Worm (Caenorhabditis elegans) whole organism, midembryonic: ENCODE measurements around the gene T01C3.11.
A peak's percentile ranks its signal among the peaks of the same experiment; 100 is the strongest.

ENCODE experiments used
- T22C8.4 ChIP-seq: fragments of 200-800 bp; sonication (Bioruptor generic); IDR thresholded peaks from 2 replicates; pipeline ENCODE4 v1.3.6; 2022; ENCODE audit warnings: missing genetic modification characterization, missing compliant biosample characterization
- cog-1 ChIP-seq: sonication (generic microtip); optimal IDR thresholded peaks from 2 replicates; lab custom pipeline; 2016; ENCODE audit warnings: missing genetic modification characterization, missing compliant biosample characterization
- flt-1 ChIP-seq: fragments of 200-800 bp; sonication (Bioruptor generic); IDR thresholded peaks from 2 replicates; pipeline ENCODE4 v1.3.6; 2022; ENCODE audit warnings: missing genetic modification characterization, missing compliant biosample characterization
- klf-2 ChIP-seq: fragments of 200-800 bp; sonication (Bioruptor generic); conservative IDR thresholded peaks from 2 replicates; pipeline ENCODE4 v1.3.6; 2022; ENCODE audit warnings: missing genetic modification reagents, missing genetic modification characterization, missing compliant biosample characterization
- med-1 ChIP-seq: sonication (generic microtip); optimal IDR thresholded peaks from 2 replicates; lab custom pipeline; 2017; ENCODE audit warnings: missing genetic modification characterization, mild to moderate bottlenecking, missing compliant biosample characterization, antibody characterized with exemption, missing genetic modification reagents; ENCODE audit not compliant: insufficient read depth
- ref-1 ChIP-seq: fragments of 200-800 bp; sonication (Bioruptor generic); conservative IDR thresholded peaks from 2 replicates; pipeline ENCODE4 v1.3.6; 2022; ENCODE audit warnings: missing genetic modification reagents, missing genetic modification characterization, missing compliant biosample characterization
- tab-1 ChIP-seq: fragments of 200-800 bp; sonication (Bioruptor generic); IDR thresholded peaks from 2 replicates; pipeline ENCODE4 v1.3.6; 2022; ENCODE audit warnings: missing genetic modification characterization, missing compliant biosample characterization
- ztf-23 ChIP-seq: fragments of 200-800 bp; sonication (Bioruptor generic); IDR thresholded peaks from 2 replicates; pipeline ENCODE4 v1.3.6; 2022; ENCODE audit warnings: missing genetic modification reagents, missing genetic modification characterization, missing compliant biosample characterization
- ztf-29 ChIP-seq: fragments of 200-800 bp; sonication (Bioruptor generic); IDR thresholded peaks from 2 replicates; pipeline ENCODE4 v1.3.6; 2022; ENCODE audit warnings: missing genetic modification reagents, missing genetic modification characterization, missing compliant biosample characterization

Gene T01C3.11

ce11 chrV:14993620-14994019 lies 5.7 kb upstream of the T01C3.11 start, which contains the start of gene fil-1:
TSS of gene fil-1 (plus strand) at chrV:14993838.
- TF ChIP-seq med-1 (no peak), ztf-29 (GFP tag; lab: Robert Waterston, UW) (no peak), klf-2 (GFP tag; lab: Robert Waterston, UW) (no peak), cog-1 (no peak)

- no peak for TF ChIP-seq med-1
- no peak for TF ChIP-seq klf-2 (GFP tag; lab: Robert Waterston, UW)
- no peak for TF ChIP-seq ref-1 (GFP tag; lab: Robert Waterston, UW)
- no peak for TF ChIP-seq ztf-29 (GFP tag; lab: Robert Waterston, UW)
- TF ChIP-seq flt-1 (GFP tag; lab: Robert Waterston, UW) = no peak
- TF ChIP-seq ztf-23 (GFP tag; lab: Robert Waterston, UW) = no peak
- TF ChIP-seq cog-1 = no peak
- no peak for TF ChIP-seq T22C8.4 (GFP tag; lab: Robert Waterston, UW)
- no peak for TF ChIP-seq tab-1 (GFP tag; lab: Robert Waterston, UW)
Observed at ce11 chrV:14996236-14996635, 3.1 kb upstream of the T01C3.11 start, which contains the start of gene irld-14. TSS of gene irld-14 (plus strand) at chrV:14996536.

- no peak for TF ChIP-seq ztf-29 (GFP tag; lab: Robert Waterston, UW)
- no peak for TF ChIP-seq T22C8.4 (GFP tag; lab: Robert Waterston, UW)
- no peak for TF ChIP-seq tab-1 (GFP tag; lab: Robert Waterston, UW)
- TF ChIP-seq ref-1 (GFP tag; lab: Robert Waterston, UW) = no peak
- no peak for TF ChIP-seq klf-2 (GFP tag; lab: Robert Waterston, UW)
- TF ChIP-seq flt-1 (GFP tag; lab: Robert Waterston, UW) = 0 out of 2 replicates have a peak, but pooled peaks have one; percentile 6
- TF ChIP-seq med-1 = no peak
Observed at ce11 chrV:15000055-15000704, 845 bp downstream of the T01C3.11 start, which contains the start of gene rps-16. TSS of gene rps-16 (minus strand) at chrV:15000541.

- TF ChIP-seq flt-1 (GFP tag; lab: Robert Waterston, UW) (no peak), klf-2 (GFP tag; lab: Robert Waterston, UW) (no peak), med-1 (no peak), ztf-23 (GFP tag; lab: Robert Waterston, UW) (no peak), ref-1 (GFP tag; lab: Robert Waterston, UW) (no peak), ztf-29 (GFP tag; lab: Robert Waterston, UW) (no peak), tab-1 (GFP tag; lab: Robert Waterston, UW) (no peak), cog-1 (no peak), T22C8.4 (GFP tag; lab: Robert Waterston, UW) (no peak)
Observed at ce11 chrV:15001536-15001935, 2.2 kb downstream of the T01C3.11 start.

- TF ChIP-seq klf-2 (GFP tag; lab: Robert Waterston, UW) (0 out of 2 replicates have a peak, but pooled peaks have one; percentile 38), T22C8.4 (GFP tag; lab: Robert Waterston, UW) (peak; percentile 73), ztf-23 (GFP tag; lab: Robert Waterston, UW) (peak; percentile 72), ztf-29 (GFP tag; lab: Robert Waterston, UW) (0 out of 2 replicates have a peak, but pooled peaks have one; percentile 26), med-1 (no peak), cog-1 (peak; percentile 93), flt-1 (GFP tag; lab: Robert Waterston, UW) (peak; percentile 82), ref-1 (GFP tag; lab: Robert Waterston, UW) (0 out of 2 replicates have a peak, but pooled peaks have one; percentile 31), tab-1 (GFP tag; lab: Robert Waterston, UW) (no peak)
Observed at ce11 chrV:15002184-15002690, 2.9 kb downstream of the T01C3.11 start, which contains the start of the genes fib-1 and mut-15. TSS of gene fib-1 (minus strand) at chrV:15002223. TSS of gene mut-15 (plus strand) at chrV:15002543.

ce11 chrV:15004800-15005199 lies 5.5 kb downstream of the T01C3.11 start, which contains the start of gene hrde-2:
TSS of gene hrde-2 (plus strand) at chrV:15005100.
- TF ChIP-seq med-1 (no peak), ztf-29 (GFP tag; lab: Robert Waterston, UW) (no peak), klf-2 (GFP tag; lab: Robert Waterston, UW) (no peak), T22C8.4 (GFP tag; lab: Robert Waterston, UW) (no peak), flt-1 (GFP tag; lab: Robert Waterston, UW) (no peak), ref-1 (GFP tag; lab: Robert Waterston, UW) (no peak), cog-1 (no peak), ztf-23 (GFP tag; lab: Robert Waterston, UW) (no peak), tab-1 (GFP tag; lab: Robert Waterston, UW) (no peak)

- TF ChIP-seq cog-1 (no peak), med-1 (no peak), ztf-23 (GFP tag; lab: Robert Waterston, UW) (no peak)
Observed at ce11 chrV:15011560-15011959, 12.2 kb downstream of the T01C3.11 start, which contains the start of gene nmr-2. TSS of gene nmr-2 (minus strand) at chrV:15011660.

ce11 chrV:15012542-15013301 lies 13.4 kb downstream of the T01C3.11 start:
- TF ChIP-seq ztf-23 (GFP tag; lab: Robert Waterston, UW) (no peak), klf-2 (GFP tag; lab: Robert Waterston, UW) (no peak), flt-1 (GFP tag; lab: Robert Waterston, UW) (no peak)

- TF ChIP-seq med-1 (no peak), ztf-29 (GFP tag; lab: Robert Waterston, UW) (no peak), ztf-23 (GFP tag; lab: Robert Waterston, UW) (no peak), klf-2 (GFP tag; lab: Robert Waterston, UW) (no peak), T22C8.4 (GFP tag; lab: Robert Waterston, UW) (no peak), tab-1 (GFP tag; lab: Robert Waterston, UW) (no peak), ref-1 (GFP tag; lab: Robert Waterston, UW) (no peak), cog-1 (no peak)
Observed at ce11 chrV:15013328-15013727, 14.0 kb downstream of the T01C3.11 start.
